Fruit fly (Drosophila melanogaster): ENCODE measurements around the gene Drak.

DNA sequence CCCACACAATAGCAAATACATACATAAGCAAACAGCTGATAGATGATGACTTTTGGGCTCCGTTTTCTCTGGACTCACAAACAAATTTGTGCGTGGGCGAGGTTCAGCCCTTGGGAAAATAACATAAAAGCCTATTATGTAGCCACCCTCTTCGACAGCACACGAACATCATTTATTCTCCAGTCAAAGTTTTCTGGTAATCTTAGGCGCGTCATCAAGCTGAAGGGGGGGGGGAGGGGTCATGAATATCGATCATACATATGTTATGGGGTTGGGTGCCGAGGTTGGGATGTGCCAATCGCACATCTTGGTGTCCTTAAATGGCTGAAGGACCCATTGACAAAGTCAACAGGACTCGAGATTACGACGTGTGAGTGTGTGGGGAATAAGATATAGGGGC is 5.2 kb downstream of the Drak start:
- TF ChIP-seq tin (GFP tag; optimal IDR thresholded peaks at IDR 0.05) (no peak), CG2120 (GFP tag; optimal IDR thresholded peaks at IDR 0.05) (no peak), Neu2 (GFP tag; optimal IDR thresholded peaks at IDR 0.05; ENCODE audit: borderline replicate concordance) (no peak), B-H2 (GFP tag; optimal IDR thresholded peaks at IDR 0.05) (no peak), tup (GFP tag; optimal IDR thresholded peaks at IDR 0.05) (no peak), CG15514 (GFP tag; optimal IDR thresholded peaks at IDR 0.05) (no peak)

All from whole organism, embryonic.